Worm (Caenorhabditis elegans) whole organism, L2 larva: ENCODE data around the gene evl-20.

ENCODE experiments used
- C34F6.9 ChIP-seq: fragments of 150-350 bp; optimal IDR thresholded peaks from 2 replicates; lab custom pipeline; 2014; ENCODE audit warnings: missing biosample characterization, missing genetic modification characterization
- F13H6.1 ChIP-seq: sonication (generic microtip); optimal IDR thresholded peaks from 2 replicates; lab custom pipeline; 2016; ENCODE audit warnings: missing genetic modification characterization, missing compliant biosample characterization
- R02D3.7 ChIP-seq: fragments of 150-350 bp; optimal IDR thresholded peaks from 2 replicates; lab custom pipeline; 2014; ENCODE audit warnings: missing biosample characterization, missing genetic modification characterization
- Y55F3AM.14 ChIP-seq: fragments of 200-800 bp; sonication (Bioruptor generic); optimal IDR thresholded peaks from 2 replicates; lab custom pipeline; 2018; ENCODE audit warnings: mild to moderate bottlenecking, missing genetic modification characterization, missing compliant biosample characterization
- alr-1 ChIP-seq: fragments of 150-350 bp; optimal IDR thresholded peaks from 2 replicates; lab custom pipeline; 2014; ENCODE audit warnings: missing biosample characterization, missing genetic modification characterization
- ama-1 ChIP-seq: fragments of 150-350 bp; optimal IDR thresholded peaks from 2 replicates; lab custom pipeline; 2018; ENCODE audit warnings: inconsistent platforms
- blmp-1 ChIP-seq: sonication (generic microtip); optimal IDR thresholded peaks from 2 replicates; lab custom pipeline; 2017; ENCODE audit warnings: missing genetic modification characterization, mild to moderate bottlenecking, missing compliant biosample characterization, antibody characterized with exemption, moderate library complexity; ENCODE audit not compliant: insufficient read depth
- ceh-16 ChIP-seq: fragments of 150-350 bp; optimal IDR thresholded peaks from 2 replicates; lab custom pipeline; 2014; ENCODE audit warnings: missing biosample characterization, missing genetic modification characterization
- ceh-82 ChIP-seq: fragments of 150-350 bp; optimal IDR thresholded peaks from 2 replicates; lab custom pipeline; 2014; ENCODE audit warnings: missing biosample characterization, missing genetic modification characterization
- crh-2 ChIP-seq: sonication (generic microtip); optimal IDR thresholded peaks from 2 replicates; lab custom pipeline; 2017; ENCODE audit warnings: missing biosample characterization, missing genetic modification characterization
- dmd-4 ChIP-seq: sonication (generic microtip); optimal IDR thresholded peaks from 2 replicates; lab custom pipeline; 2017; ENCODE audit warnings: missing biosample characterization, missing genetic modification characterization
- egl-27 ChIP-seq: sonication (generic microtip); optimal IDR thresholded peaks from 3 replicates; lab custom pipeline; 2017; ENCODE audit warnings: missing biosample characterization, missing genetic modification reagents, missing genetic modification characterization
- elt-3 ChIP-seq: sonication (generic microtip); optimal IDR thresholded peaks from 2 replicates; lab custom pipeline; 2017; ENCODE audit warnings: missing biosample characterization, missing genetic modification characterization
- lin-13 ChIP-seq: fragments of 150-350 bp; optimal IDR thresholded peaks from 2 replicates; lab custom pipeline; 2014; ENCODE audit warnings: missing biosample characterization, missing genetic modification reagents, missing genetic modification characterization
- lsy-2 ChIP-seq, 2 experiments: fragments of 150-350 bp in 1 of 2; sonication (generic microtip) in 1 of 2; optimal IDR thresholded peaks; 2 replicates each; lab custom pipeline; 2014 to 2017; ENCODE audit warnings: missing biosample characterization in 2 of 2, missing genetic modification characterization in 2 of 2
- mab-5 ChIP-seq: fragments of 150-350 bp; optimal IDR thresholded peaks from 2 replicates; lab custom pipeline; 2014; ENCODE audit warnings: missing biosample characterization, missing genetic modification characterization
- nhr-11 ChIP-seq: fragments of 150-350 bp; optimal IDR thresholded peaks from 2 replicates; lab custom pipeline; 2014; ENCODE audit warnings: missing biosample characterization, missing genetic modification characterization
- nhr-12 ChIP-seq: fragments of 150-350 bp; optimal IDR thresholded peaks from 2 replicates; lab custom pipeline; 2014; ENCODE audit warnings: missing biosample characterization, missing genetic modification characterization
- nhr-129 ChIP-seq: fragments of 150-350 bp; optimal IDR thresholded peaks from 2 replicates; lab custom pipeline; 2014; ENCODE audit warnings: missing biosample characterization, missing genetic modification characterization
- nhr-21 ChIP-seq: fragments of 150-350 bp; optimal IDR thresholded peaks from 2 replicates; lab custom pipeline; 2014; ENCODE audit warnings: missing biosample characterization, missing genetic modification characterization
- nhr-23 ChIP-seq: fragments of 150-350 bp; optimal IDR thresholded peaks from 2 replicates; lab custom pipeline; 2014; ENCODE audit warnings: missing biosample characterization, missing genetic modification reagents, missing genetic modification characterization
- nhr-25 ChIP-seq: fragments of 150-350 bp; sonication (generic microtip); optimal IDR thresholded peaks from 3 replicates; lab custom pipeline; 2014; ENCODE audit warnings: missing biosample characterization, missing genetic modification characterization
- nhr-77 ChIP-seq: fragments of 150-350 bp; optimal IDR thresholded peaks from 2 replicates; lab custom pipeline; 2014; ENCODE audit warnings: missing biosample characterization, missing genetic modification characterization
- peb-1 ChIP-seq: fragments of 150-350 bp; optimal IDR thresholded peaks from 2 replicates; lab custom pipeline; 2014; ENCODE audit warnings: missing biosample characterization, missing genetic modification characterization
- sem-4 ChIP-seq: fragments of 150-350 bp; optimal IDR thresholded peaks from 2 replicates; lab custom pipeline; 2014; ENCODE audit warnings: missing biosample characterization, missing genetic modification reagents, missing genetic modification characterization
- skn-1 ChIP-seq: sonication (generic microtip); optimal IDR thresholded peaks from 2 replicates; lab custom pipeline; 2017; ENCODE audit warnings: missing biosample characterization, missing genetic modification characterization
- sma-3 ChIP-seq: sonication (generic microtip); optimal IDR thresholded peaks from 2 replicates; lab custom pipeline; 2016; ENCODE audit warnings: missing genetic modification reagents, missing genetic modification characterization, missing compliant biosample characterization
- sma-9 ChIP-seq, 2 experiments: fragments of 150-350 bp in 1 of 2; sonication (generic microtip) in 1 of 2; optimal IDR thresholded peaks; 2 replicates each; lab custom pipeline; 2014 to 2016; ENCODE audit warnings: missing genetic modification characterization in 2 of 2, mild to moderate bottlenecking in 1 of 2, missing biosample characterization in 1 of 2, missing compliant biosample characterization in 1 of 2, missing genetic modification reagents in 1 of 2, moderate library complexity in 1 of 2
- snpc-4 ChIP-seq: fragments of 150-350 bp; optimal IDR thresholded peaks from 2 replicates; lab custom pipeline; 2014; ENCODE audit warnings: missing biosample characterization, missing genetic modification characterization
- unc-39 ChIP-seq: fragments of 150-350 bp; optimal IDR thresholded peaks from 2 replicates; lab custom pipeline; 2014; ENCODE audit warnings: missing biosample characterization, missing genetic modification characterization
- unc-55 ChIP-seq: fragments of 150-350 bp; sonication (generic microtip); optimal IDR thresholded peaks from 3 replicates; lab custom pipeline; 2014; ENCODE audit warnings: missing biosample characterization, missing genetic modification reagents, missing genetic modification characterization
- unc-62 ChIP-seq: fragments of 150-350 bp; optimal IDR thresholded peaks from 2 replicates; lab custom pipeline; 2014; ENCODE audit warnings: missing biosample characterization, missing genetic modification reagents, missing genetic modification characterization
- ztf-1 ChIP-seq: fragments of 200-800 bp; sonication (Bioruptor generic); conservative IDR thresholded peaks from 2 replicates; pipeline ENCODE4 v1.3.6; 2022; ENCODE audit warnings: missing genetic modification characterization, missing compliant biosample characterization
- ztf-11 ChIP-seq: sonication (generic microtip); optimal IDR thresholded peaks from 2 replicates; lab custom pipeline; 2017; ENCODE audit warnings: missing biosample characterization, missing genetic modification characterization
- ztf-4 ChIP-seq: fragments of 150-350 bp; optimal IDR thresholded peaks from 2 replicates; lab custom pipeline; 2014; ENCODE audit warnings: missing biosample characterization, missing genetic modification characterization

evl-20 gene

ce11 chrII:8431954-8432353, 12.2 kb upstream of the evl-20 start, which contains the start of gene acp-2:
Gene acp-2, minus strand, starts transcription at chrII:8432054.
- TF ChIP-seq blmp-1 (tag; lab: Kevin White, UChicago) (no peak), elt-3 (tag; lab: Kevin White, UChicago) (no peak), Y55F3AM.14 (no peak), egl-27 (no peak), R02D3.7 (tag; lab: Kevin White, UChicago) (no peak)

DNA sequence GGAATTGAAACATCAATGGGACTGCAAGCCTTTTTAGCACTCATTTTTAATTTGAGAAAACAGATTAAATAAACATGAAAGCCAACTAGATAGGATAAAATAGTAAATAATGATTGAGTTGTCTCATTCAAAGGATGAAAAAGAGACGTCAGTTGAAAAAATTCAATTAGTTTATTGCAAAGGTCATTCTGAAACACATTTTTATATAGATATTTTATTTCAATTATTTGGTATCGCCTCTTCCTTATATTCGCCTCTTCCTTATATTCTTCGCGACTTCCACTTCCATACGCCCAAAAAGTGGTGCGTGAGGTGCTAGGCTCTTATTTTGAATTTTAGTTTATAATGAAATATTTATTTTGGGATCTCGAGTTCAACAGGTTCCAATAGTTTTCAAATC, 9.1 kb upstream of the evl-20 start, which contains the start of gene acp-4:
Gene acp-4, minus strand, starts transcription at position 101 of the 400 bp plus-strand sequence.
- TF ChIP-seq ztf-11 (tag; lab: Kevin White, UChicago): no peak
- no peak for TF ChIP-seq ztf-4 (tag; lab: Kevin White, UChicago)
- no peak for TF ChIP-seq nhr-12 (tag; lab: Kevin White, UChicago)
- no peak for TF ChIP-seq ceh-16 (tag; lab: Kevin White, UChicago)
- TF ChIP-seq R02D3.7 (tag; lab: Kevin White, UChicago): no peak
- TF ChIP-seq sma-3 (GFP tag; lab: Kevin White, UChicago): no peak
- no peak for TF ChIP-seq ama-1 (lab: Kevin White, UChicago)
- no peak for TF ChIP-seq ceh-82
- TF ChIP-seq nhr-77: no peak
- TF ChIP-seq F13H6.1 (tag; lab: Kevin White, UChicago): no peak
- TF ChIP-seq C34F6.9 (tag; lab: Kevin White, UChicago): no peak
- TF ChIP-seq sem-4 (tag; lab: Kevin White, UChicago): no peak
- no peak for TF ChIP-seq nhr-11 (tag; lab: Kevin White, UChicago)
- TF ChIP-seq lsy-2 (tag; optimal IDR thresholded peaks at IDR 0.05; lab: Kevin White, UChicago): no peak
- no peak for TF ChIP-seq ztf-1 (GFP tag; lab: Robert Waterston, UW)
- no peak for TF ChIP-seq dmd-4 (tag; lab: Kevin White, UChicago)
- no peak for TF ChIP-seq unc-62 (GFP tag; lab: Kevin White, UChicago)
- TF ChIP-seq lin-13: no peak
- TF ChIP-seq, all 48 proteins: peak for 0

ce11 chrII:8437035-8437434, 7.1 kb upstream of the evl-20 start, which contains the start of gene acp-3:
Gene acp-3, minus strand, starts transcription at chrII:8437135.
- no peak for TF ChIP-seq F13H6.1 (tag; lab: Kevin White, UChicago)
- no peak for TF ChIP-seq R02D3.7 (tag; lab: Kevin White, UChicago)
- no peak for TF ChIP-seq nhr-129 (tag; lab: Kevin White, UChicago)
- TF ChIP-seq nhr-21 (tag; lab: Kevin White, UChicago): no peak
- TF ChIP-seq ceh-82: no peak
- no peak for TF ChIP-seq dmd-4 (tag; lab: Kevin White, UChicago)
- TF ChIP-seq nhr-23: no peak
- TF ChIP-seq alr-1 (tag; lab: Kevin White, UChicago): no peak
- TF ChIP-seq ztf-4 (tag; lab: Kevin White, UChicago): no peak
- TF ChIP-seq snpc-4: no peak
- TF ChIP-seq blmp-1 (tag; lab: Kevin White, UChicago): no peak
- TF ChIP-seq nhr-77: no peak
- no peak for TF ChIP-seq mab-5 (tag; lab: Kevin White, UChicago)
- TF ChIP-seq nhr-11 (tag; lab: Kevin White, UChicago): no peak
- TF ChIP-seq lsy-2 (tag; optimal IDR thresholded peaks at IDR 0.05; lab: Kevin White, UChicago): no peak
- no peak for TF ChIP-seq unc-55 (GFP tag; lab: Kevin White, UChicago)
- TF ChIP-seq sma-3 (GFP tag; lab: Kevin White, UChicago): no peak

DNA sequence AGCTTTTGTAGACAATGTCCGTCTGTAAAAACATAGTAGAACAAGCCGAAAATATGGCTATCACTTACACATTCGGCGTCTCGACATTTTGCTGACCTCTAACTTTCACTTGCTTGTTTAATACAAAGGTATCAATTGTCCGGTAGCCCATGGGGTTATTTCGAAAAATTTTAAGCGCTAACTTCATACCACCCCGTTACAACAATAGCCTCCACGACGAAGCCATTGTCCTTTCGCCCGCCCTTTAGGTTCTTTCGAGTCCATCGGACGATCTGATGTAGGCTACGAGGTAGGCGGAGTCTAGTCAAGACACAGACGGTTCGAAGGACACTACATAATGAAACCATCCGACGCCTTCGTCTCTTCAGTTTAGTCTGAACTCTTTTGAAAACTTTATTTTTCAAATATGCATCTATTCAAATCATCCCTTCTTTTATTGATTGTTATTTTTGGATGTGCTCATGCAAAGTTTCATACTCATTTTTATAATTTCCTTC, 5.3 kb upstream of the evl-20 start, which contains the start of gene lips-10:
Gene lips-10, plus strand, starts transcription at position 378 of the 497 bp plus-strand sequence.
- no peak for TF ChIP-seq peb-1
- TF ChIP-seq sma-3 (GFP tag; lab: Kevin White, UChicago): no peak
- no peak for TF ChIP-seq nhr-23
- peak; percentile 46 for TF ChIP-seq nhr-25 (tag; lab: Kevin White, UChicago)
- no peak for TF ChIP-seq lin-13
- no peak for TF ChIP-seq snpc-4
- TF ChIP-seq unc-39 (tag; lab: Kevin White, UChicago): no peak
- TF ChIP-seq skn-1 (tag; lab: Kevin White, UChicago): no peak
- TF ChIP-seq blmp-1 (tag; lab: Kevin White, UChicago): peak; percentile 82
- TF ChIP-seq unc-55 (GFP tag; lab: Kevin White, UChicago): no peak

DNA sequence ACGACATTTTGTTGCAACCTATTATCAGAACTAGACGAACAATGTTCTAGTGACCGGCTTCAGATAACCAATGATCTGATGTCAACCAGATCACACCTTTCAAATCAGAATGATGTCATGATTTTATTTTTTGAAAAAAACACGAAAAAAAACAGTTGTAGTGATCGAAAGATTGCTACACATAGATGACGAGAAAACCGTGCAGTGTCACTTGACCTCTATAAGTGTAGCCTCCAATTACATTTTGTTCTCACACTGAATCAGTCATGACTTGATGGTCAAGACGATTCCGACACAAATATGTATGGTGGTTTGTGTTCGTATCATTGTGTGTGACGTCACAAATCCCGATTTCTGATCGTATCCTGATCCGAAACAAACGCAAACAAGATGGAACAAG, 4.0 kb upstream of the evl-20 start:
- peak; percentile 7 for TF ChIP-seq crh-2
- peak; percentile 17 for TF ChIP-seq sma-9 (GFP tag; optimal IDR thresholded peaks at IDR 0.05; lab: Kevin White, UChicago)
- no peak for TF ChIP-seq sma-9 (tag; optimal IDR thresholded peaks at IDR 0.05; lab: Kevin White, UChicago)
- peak; percentile 74 for TF ChIP-seq nhr-25 (tag; lab: Kevin White, UChicago)
- no peak for TF ChIP-seq nhr-21 (tag; lab: Kevin White, UChicago)
- TF ChIP-seq blmp-1 (tag; lab: Kevin White, UChicago): peak; percentile 47
